Worm (Caenorhabditis elegans) whole organism, young adult: ENCODE results near the gene spin-1.

Experiments used
- Y53G8AR.9 ChIP-seq: fragments of 200-800 bp; sonication (Bioruptor generic); conservative IDR thresholded peaks from 2 replicates; pipeline ENCODE4 v1.3.6; 2022; ENCODE audit warnings: missing genetic modification reagents, missing genetic modification characterization, missing compliant biosample characterization
- Y67H2A.10 ChIP-seq: fragments of 200-800 bp; sonication (Bioruptor generic); conservative IDR thresholded peaks from 2 replicates; pipeline ENCODE4 v1.3.6; 2022; ENCODE audit warnings: missing genetic modification reagents, missing genetic modification characterization, missing compliant biosample characterization
- Y79H2A.3 ChIP-seq: fragments of 200-800 bp; sonication (Bioruptor generic); conservative IDR thresholded peaks from 2 replicates; pipeline ENCODE4 v1.3.6; 2022; ENCODE audit warnings: missing genetic modification reagents, missing genetic modification characterization, missing compliant biosample characterization
- ama-1 ChIP-seq, 3 experiments: fragments of 150-350 bp in 1 of 3; sonication (generic microtip) in 2 of 3; optimal IDR thresholded peaks; 2 replicates each; lab custom pipeline; 2014 to 2018; ENCODE audit warnings: missing biosample characterization in 2 of 3, missing genetic modification characterization in 2 of 3, missing genetic modification reagents in 2 of 3
- aptf-3 ChIP-seq: fragments of 200-800 bp; sonication (Bioruptor generic); IDR thresholded peaks from 2 replicates; pipeline ENCODE4 v1.3.6; 2022; ENCODE audit warnings: missing genetic modification characterization, missing compliant biosample characterization
- egrh-3 ChIP-seq: fragments of 200-800 bp; sonication (Bioruptor generic); IDR thresholded peaks from 2 replicates; pipeline ENCODE4 v1.3.6; 2022; ENCODE audit warnings: missing genetic modification reagents, missing genetic modification characterization, missing compliant biosample characterization
- madf-8 ChIP-seq: fragments of 200-800 bp; sonication (Bioruptor generic); conservative IDR thresholded peaks from 2 replicates; pipeline ENCODE4 v1.3.6; 2022; ENCODE audit warnings: missing genetic modification reagents, missing genetic modification characterization, missing compliant biosample characterization
- mxl-1 ChIP-seq: sonication (generic microtip); optimal IDR thresholded peaks from 2 replicates; lab custom pipeline; 2016; ENCODE audit warnings: missing genetic modification characterization, missing compliant biosample characterization
- zfh-2 ChIP-seq: fragments of 200-800 bp; sonication (Bioruptor generic); conservative IDR thresholded peaks from 2 replicates; pipeline ENCODE4 v1.3.6; 2022; ENCODE audit warnings: missing genetic modification reagents, missing genetic modification characterization, missing compliant biosample characterization
- ztf-3 ChIP-seq: fragments of 200-800 bp; sonication (Bioruptor generic); optimal IDR thresholded peaks from 2 replicates; lab custom pipeline; 2018; ENCODE audit warnings: mild to moderate bottlenecking, missing genetic modification characterization, missing compliant biosample characterization

spin-1 gene

ce11 chrV:12162220-12162619, 47.4 kb downstream of the spin-1 start, which contains the start of gene C27A7.5 (continued):
- TF ChIP-seq ztf-3 (GFP tag; lab: Kevin White, UChicago) (no peak), mxl-1 (tag; lab: Kevin White, UChicago) (no peak)

- TF ChIP-seq madf-8 (GFP tag; lab: Robert Waterston, UW) (no peak), Y53G8AR.9 (no peak), zfh-2 (GFP tag; lab: Robert Waterston, UW) (no peak)
Observed at ce11 chrV:12162906-12163305, 48.1 kb downstream of the spin-1 start, which contains the start of gene srj-4. TSS of gene srj-4 (plus strand) at chrV:12163206.

ce11 chrV:12167031-12167430, 52.2 kb downstream of the spin-1 start:
- TF ChIP-seq ama-1 (optimal IDR thresholded peaks at IDR 0.05; lab: Kevin White, UChicago), result no peak
- no peak for TF ChIP-seq ama-1 (GFP tag; optimal IDR thresholded peaks at IDR 0.05; lab: Kevin White, UChicago)
- no peak for TF ChIP-seq Y79H2A.3
- TF ChIP-seq egrh-3, result peak; percentile 96
- TF ChIP-seq aptf-3, result 0 out of 2 replicates have a peak, but pooled peaks have one; percentile 66
- TF ChIP-seq Y67H2A.10, result no peak
